Fruit fly (Drosophila melanogaster) whole organism, embryonic: ENCODE results near the gene CG15047.

ENCODE experiments used
- Awh ChIP-seq: fragments of 200-800 bp; sonication (Bioruptor generic); IDR thresholded peaks from 2 replicates; pipeline ENCODE4, ENCODE4 v1.3.6; 2022; ENCODE audit warnings: missing biosample characterization, missing genetic modification characterization
- Blimp-1 ChIP-seq: fragments of 200-800 bp; sonication (Bioruptor generic); optimal IDR thresholded peaks from 3 replicates; lab custom pipeline; 2018; ENCODE audit warnings: missing biosample characterization, missing genetic modification characterization, mild to moderate bottlenecking, moderate library complexity, missing genetic modification reagents
- CG10462 ChIP-seq: fragments of 200-800 bp; sonication (Bioruptor generic); optimal IDR thresholded peaks from 2 replicates; lab custom pipeline; 2016; ENCODE audit warnings: missing biosample characterization, missing genetic modification characterization
- CG11247 ChIP-seq: fragments of 200-800 bp; sonication (Bioruptor generic); IDR thresholded peaks from 2 replicates; pipeline ENCODE4 v1.3.6; 2022; ENCODE audit warnings: missing biosample characterization, missing genetic modification characterization
- CG12769 ChIP-seq: fragments of 200-800 bp; sonication (Bioruptor generic); optimal IDR thresholded peaks from 2 replicates; lab custom pipeline; 2019; ENCODE audit warnings: missing biosample characterization, mild to moderate bottlenecking, missing genetic modification characterization, moderate library complexity
- CG14050 ChIP-seq: fragments of 200-800 bp; sonication (Bioruptor generic); IDR thresholded peaks from 3 replicates; pipeline ENCODE4 v1.3.6; 2022; ENCODE audit warnings: missing biosample characterization, missing genetic modification characterization
- CG15479 ChIP-seq: fragments of 200-800 bp; sonication (Bioruptor generic); optimal IDR thresholded peaks from 3 replicates; lab custom pipeline; 2019; ENCODE audit warnings: missing biosample characterization, mild to moderate bottlenecking, missing genetic modification characterization, moderate library complexity
- CG2678 ChIP-seq: fragments of 200-800 bp; sonication (Bioruptor generic); optimal IDR thresholded peaks from 3 replicates; lab custom pipeline; 2019; ENCODE audit warnings: missing biosample characterization, mild to moderate bottlenecking, missing genetic modification characterization, moderate library complexity
- CG32532 ChIP-seq: fragments of 200-800 bp; sonication (Bioruptor generic); IDR thresholded peaks from 2 replicates; pipeline ENCODE4 v1.3.6; 2022; ENCODE audit warnings: missing biosample characterization, missing genetic modification characterization
- CG34224 ChIP-seq: fragments of 200-800 bp; sonication (Bioruptor generic); IDR thresholded peaks from 3 replicates; pipeline ENCODE4 v1.3.6; 2022; ENCODE audit warnings: missing biosample characterization, missing genetic modification characterization; ENCODE audit not compliant: partially characterized antibody
- CG3847 ChIP-seq: fragments of 200-800 bp; sonication (Bioruptor generic); IDR thresholded peaks from 2 replicates; pipeline ENCODE4 v1.3.6; 2022; ENCODE audit warnings: missing biosample characterization, missing genetic modification characterization
- CG4424 ChIP-seq: fragments of 200-800 bp; sonication (Bioruptor generic); optimal IDR thresholded peaks from 3 replicates; lab custom pipeline; 2016; ENCODE audit warnings: missing biosample characterization, missing genetic modification characterization
- CG4820 ChIP-seq: fragments of 200-800 bp; sonication (Bioruptor generic); optimal IDR thresholded peaks from 3 replicates; lab custom pipeline; 2016; ENCODE audit warnings: missing biosample characterization, missing genetic modification characterization
- CG7786 ChIP-seq: fragments of 200-800 bp; sonication (Bioruptor generic); optimal IDR thresholded peaks from 2 replicates; lab custom pipeline; 2016; ENCODE audit warnings: missing biosample characterization, missing genetic modification characterization
- CG8478 ChIP-seq: fragments of >200 bp; optimal IDR thresholded peaks from 2 replicates; lab custom pipeline; 2018
- CG9215 ChIP-seq: fragments of 200-800 bp; sonication (Bioruptor generic); IDR thresholded peaks from 2 replicates; pipeline ENCODE4 v1.3.6; 2022; ENCODE audit warnings: missing biosample characterization, missing genetic modification characterization
- Dek ChIP-seq: fragments of 200-800 bp; sonication (Bioruptor generic); optimal IDR thresholded peaks from 3 replicates; lab custom pipeline; 2019; ENCODE audit warnings: missing biosample characterization, mild to moderate bottlenecking, missing genetic modification characterization, moderate library complexity
- Doc2 ChIP-seq: fragments of 200-800 bp; sonication (Bioruptor generic); IDR thresholded peaks from 2 replicates; pipeline ENCODE4 v1.3.6; 2022; ENCODE audit warnings: missing biosample characterization, missing genetic modification characterization
- Dp ChIP-seq: fragments of 200-800 bp; sonication (Bioruptor generic); optimal IDR thresholded peaks from 2 replicates; lab custom pipeline; 2018; ENCODE audit warnings: missing biosample characterization, mild to moderate bottlenecking, missing genetic modification characterization, moderate library complexity
- Drgx ChIP-seq: fragments of 200-800 bp; sonication (Bioruptor generic); IDR thresholded peaks from 2 replicates; pipeline ENCODE4 v1.3.6; 2022; ENCODE audit warnings: missing biosample characterization, missing genetic modification characterization
- E2f2 ChIP-seq: fragments of 200-800 bp; sonication (Bioruptor generic); IDR thresholded peaks from 2 replicates; pipeline ENCODE4 v1.3.6; 2022; ENCODE audit warnings: missing biosample characterization, missing genetic modification characterization
- Hey ChIP-seq: fragments of 200-800 bp; sonication (Bioruptor generic); optimal IDR thresholded peaks from 3 replicates; lab custom pipeline; 2018; ENCODE audit warnings: missing biosample characterization, mild to moderate bottlenecking, missing genetic modification characterization
- Hr78 ChIP-seq, 2 experiments: fragments of 200-800 bp in 1 of 2; fragments of >200 bp in 1 of 2; sonication (Bioruptor generic) in 1 of 2; optimal IDR thresholded peaks; 2 replicates each; lab custom pipeline; 2017 to 2019; ENCODE audit warnings: missing biosample characterization in 2 of 2, missing genetic modification characterization in 2 of 2, mild to moderate bottlenecking in 1 of 2, moderate library complexity in 1 of 2
- Jarid2 ChIP-seq: fragments of 200-800 bp; sonication (Bioruptor generic); optimal IDR thresholded peaks from 3 replicates; lab custom pipeline; 2017; ENCODE audit warnings: mild to moderate bottlenecking, missing biosample characterization, missing genetic modification reagents, missing genetic modification characterization
- Lhr ChIP-seq: fragments of 200-800 bp; sonication (Bioruptor generic); optimal IDR thresholded peaks from 3 replicates; lab custom pipeline; 2017; ENCODE audit warnings: mild to moderate bottlenecking, missing biosample characterization, missing genetic modification reagents, missing genetic modification characterization
- Med ChIP-seq: fragments of 200-800 bp; sonication (Bioruptor generic); peaks from one replicate; lab custom pipeline; 2016; ENCODE audit warnings: missing biosample characterization, missing genetic modification characterization, mild to moderate bottlenecking, inconsistent platforms, moderate library complexity
- Nf-YC ChIP-seq: fragments of 200-800 bp; optimal IDR thresholded peaks from 3 replicates; lab custom pipeline; 2019; ENCODE audit warnings: missing biosample characterization, mild to moderate bottlenecking, missing genetic modification characterization, moderate library complexity
- Scr ChIP-seq: fragments of 200-800 bp; sonication (Bioruptor generic); IDR thresholded peaks from 2 replicates; pipeline ENCODE4 v1.3.6; 2022; ENCODE audit warnings: missing biosample characterization, missing genetic modification characterization; ENCODE audit not compliant: partially characterized antibody
- Xbp1 ChIP-seq: fragments of 200-800 bp; sonication (Bioruptor generic); optimal IDR thresholded peaks from 3 replicates; lab custom pipeline; 2016; ENCODE audit warnings: missing biosample characterization, mild to moderate bottlenecking, missing genetic modification characterization
- bsh ChIP-seq, 2 experiments: fragments of 200-800 bp; sonication (Bioruptor generic); optimal IDR thresholded peaks; 2 replicates each; lab custom pipeline; 2017 to 2018; ENCODE audit warnings: mild to moderate bottlenecking in 2 of 2, missing biosample characterization in 2 of 2, missing genetic modification characterization in 2 of 2, moderate library complexity in 1 of 2
- chm ChIP-seq: fragments of 200-800 bp; sonication (Bioruptor generic); IDR thresholded peaks from 2 replicates; pipeline ENCODE4 v1.3.6; 2022; ENCODE audit warnings: missing biosample characterization, missing genetic modification characterization
- dpn ChIP-seq, 2 experiments: fragments of 200-800 bp; sonication (Bioruptor generic); optimal IDR thresholded peaks; 3 replicates each; lab custom pipeline; 2016; ENCODE audit warnings: missing biosample characterization in 2 of 2, missing genetic modification characterization in 2 of 2
- dysf ChIP-seq: fragments of 200-800 bp; sonication (Bioruptor generic); IDR thresholded peaks from 3 replicates; pipeline ENCODE4 v1.3.6; 2022; ENCODE audit warnings: missing biosample characterization, missing genetic modification characterization
- gfzf ChIP-seq: fragments of 200-800 bp; sonication (Bioruptor generic); optimal IDR thresholded peaks from 2 replicates; lab custom pipeline; 2016; ENCODE audit warnings: missing biosample characterization, mild to moderate bottlenecking, missing genetic modification characterization, moderate library complexity
- lmd ChIP-seq: fragments of 200-800 bp; sonication (Bioruptor generic); IDR thresholded peaks from 2 replicates; pipeline ENCODE4 v1.3.6; 2022; ENCODE audit warnings: missing biosample characterization, missing genetic modification characterization
- nmo ChIP-seq: fragments of 200-800 bp; sonication (Bioruptor generic); optimal IDR thresholded peaks from 2 replicates; lab custom pipeline; 2018; ENCODE audit warnings: missing biosample characterization, mild to moderate bottlenecking, missing genetic modification characterization, moderate library complexity
- nom ChIP-seq: fragments of 200-800 bp; sonication (Bioruptor generic); optimal IDR thresholded peaks from 2 replicates; lab custom pipeline; 2017; ENCODE audit warnings: missing biosample characterization, missing genetic modification characterization, mild to moderate bottlenecking, moderate library complexity, missing genetic modification reagents
- oc ChIP-seq: fragments of 200-800 bp; sonication (Bioruptor generic); optimal IDR thresholded peaks from 2 replicates; lab custom pipeline; 2018; ENCODE audit warnings: missing biosample characterization, mild to moderate bottlenecking, missing genetic modification characterization, moderate library complexity
- psq ChIP-seq: fragments of 200-800 bp; sonication (Bioruptor generic); optimal IDR thresholded peaks from 2 replicates; lab custom pipeline; 2017; ENCODE audit warnings: missing biosample characterization, missing genetic modification characterization
- ranshi ChIP-seq: fragments of 200-800 bp; sonication (Bioruptor generic); IDR thresholded peaks from 2 replicates; pipeline ENCODE4 v1.3.6; 2022; ENCODE audit warnings: missing biosample characterization, missing genetic modification characterization
- sc ChIP-seq, 3 experiments: fragments of >200 bp in 2 of 3; fragments of 200-800 bp in 1 of 3; sonication (Bioruptor generic) in 1 of 3; optimal IDR thresholded peaks; 2 replicates in 2 of 3; 3 replicates in 1 of 3; lab custom pipeline; 2017; ENCODE audit warnings: mild to moderate bottlenecking in 1 of 3, missing biosample characterization in 1 of 3, missing genetic modification characterization in 1 of 3, missing genetic modification reagents in 1 of 3
- slbo ChIP-seq: fragments of 200-800 bp; sonication (Bioruptor generic); IDR thresholded peaks from 2 replicates; pipeline ENCODE4 v1.3.6; 2022; ENCODE audit warnings: missing biosample characterization, missing genetic modification characterization
- tx ChIP-seq: fragments of 200-800 bp; sonication (Bioruptor generic); optimal IDR thresholded peaks from 2 replicates; lab custom pipeline; 2016; ENCODE audit warnings: missing biosample characterization, missing genetic modification characterization
- wdn ChIP-seq: fragments of 200-800 bp; sonication (Bioruptor generic); IDR thresholded peaks from 2 replicates; pipeline ENCODE4 v1.3.6; 2022; ENCODE audit warnings: missing biosample characterization, missing genetic modification characterization
- wek ChIP-seq: fragments of 200-800 bp; sonication (Bioruptor generic); optimal IDR thresholded peaks from 3 replicates; lab custom pipeline; 2018; ENCODE audit warnings: missing biosample characterization, mild to moderate bottlenecking, missing genetic modification characterization, moderate library complexity

The CG15047 gene

DNA sequence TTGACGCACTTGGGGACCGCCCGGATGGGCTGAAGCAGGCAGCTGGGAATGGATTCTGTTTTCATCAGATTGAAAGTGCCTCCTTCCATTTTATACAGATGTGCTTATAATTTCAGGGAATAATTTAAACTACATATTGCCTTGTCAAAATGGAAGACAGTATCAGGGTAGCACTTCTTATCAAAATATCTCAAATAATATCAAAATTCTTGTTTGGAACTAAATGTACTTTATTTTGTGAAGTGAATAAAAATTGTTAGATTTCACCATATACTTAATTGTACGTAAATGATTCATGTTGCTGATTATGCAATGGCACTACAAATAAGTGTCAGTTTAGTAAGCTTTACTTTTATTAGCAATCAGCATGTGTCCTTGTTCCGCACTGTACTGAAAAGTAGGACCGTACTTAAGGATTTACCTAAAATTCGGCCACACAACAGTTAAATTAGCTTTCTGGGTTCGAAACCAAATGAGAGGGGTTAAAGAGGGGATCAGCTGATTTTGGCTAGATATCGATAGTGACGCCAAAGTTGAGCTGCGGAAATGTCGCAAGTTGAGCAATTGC lies at the start of gene CG15047, which contains the start of gene CG15042:
TSS of gene CG15047 (plus strand) at position 518 of the 568 bp plus-strand sequence.
TSS of gene CG15042 (minus strand) at position 101 of the 568 bp plus-strand sequence.
- TF ChIP-seq gfzf (GFP tag; lab: Kevin White, UChicago) = peak; percentile 7
- TF ChIP-seq CG15479 (GFP tag; lab: Kevin White, UChicago) = no peak

DNA sequence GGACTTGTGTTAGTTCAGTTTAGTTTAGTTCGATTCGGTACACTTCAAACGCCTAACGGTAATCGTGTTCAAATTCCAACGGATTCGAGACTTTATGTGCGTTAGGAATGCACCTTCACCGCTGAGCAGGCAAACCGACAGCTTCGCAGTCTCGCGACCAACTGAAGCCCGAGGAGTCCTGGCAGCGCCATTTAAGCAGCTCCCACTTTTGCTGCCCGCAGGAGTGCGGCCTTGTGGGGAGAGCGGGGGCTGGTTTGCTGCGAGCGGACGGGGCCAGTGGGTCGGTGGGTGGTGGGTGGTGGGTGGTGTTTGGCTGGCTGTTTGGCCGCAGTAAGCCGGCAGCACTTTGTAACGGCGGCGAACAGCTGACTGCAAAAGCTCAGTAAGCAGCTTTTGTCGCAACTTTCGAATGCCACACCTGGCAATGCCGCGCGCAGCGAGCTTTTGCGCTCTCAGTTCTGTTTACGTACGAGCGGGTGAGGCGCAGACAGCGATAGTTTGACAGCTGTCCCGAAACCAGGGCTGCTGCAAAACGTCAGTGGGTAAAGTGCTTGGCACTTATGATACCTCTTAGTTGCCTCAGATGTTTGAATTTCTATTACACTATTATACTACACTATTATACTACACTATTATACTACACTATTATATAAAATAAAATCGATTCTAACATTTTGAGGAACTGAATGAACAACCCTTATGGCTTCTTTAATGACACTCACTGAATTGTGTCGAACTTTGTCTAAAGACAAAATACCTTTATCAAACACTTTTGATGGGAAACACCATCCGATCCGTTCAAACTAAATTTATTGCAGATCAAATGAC lies 49.0 kb upstream of the CG15047 start, which contains the start of gene CG32547:
TSS of gene CG32547 (minus strand) at position 181 of the 828 bp plus-strand sequence.
- TF ChIP-seq CG3847 (GFP tag; lab: Robert Waterston, UW) = peak; percentile 25; the same call in 1 of the 2 replicates
- peak; percentile 6 for TF ChIP-seq Dp (GFP tag; lab: Kevin White, UChicago)
- peak; percentile 58 for TF ChIP-seq Med (GFP tag; lab: Kevin White, UChicago)
- TF ChIP-seq chm (GFP tag; lab: Robert Waterston, UW) = no peak
- no peak for TF ChIP-seq wdn (GFP tag; lab: Robert Waterston, UW)
- no peak for TF ChIP-seq CG7786 (GFP tag; lab: Kevin White, UChicago)
- TF ChIP-seq CG11247 (GFP tag; lab: Robert Waterston, UW) = no peak
- peak; percentile 21 for TF ChIP-seq CG4424 (GFP tag; lab: Kevin White, UChicago)
- peak; percentile 51; the same call in 2 of the 3 replicates for TF ChIP-seq CG34224 (GFP tag; lab: Robert Waterston, UW)
- TF ChIP-seq Dek (tag; lab: Kevin White, UChicago) = no peak
- peak; percentile 18 for TF ChIP-seq Xbp1 (GFP tag; lab: Kevin White, UChicago)
- TF ChIP-seq CG4820 = no peak
- TF ChIP-seq Lhr (GFP tag; lab: Kevin White, UChicago) = no peak
- no peak for TF ChIP-seq nom (GFP tag; lab: Kevin White, UChicago)
- no peak for TF ChIP-seq CG8478 (lab: Kevin White, UChicago)
- no peak for TF ChIP-seq CG10462 (GFP tag; lab: Kevin White, UChicago)
- TF ChIP-seq dpn (GFP tag; optimal IDR thresholded peaks at IDR 0.05; lab: Kevin White, UChicago) = peak in 1 of 2 experiments; percentile 10
- peak; percentile 23 for TF ChIP-seq CG2678
- TF ChIP-seq Hey (tag; lab: Kevin White, UChicago) = no peak
- TF ChIP-seq Nf-YC (tag; lab: Kevin White, UChicago) = peak; percentile 8
- peak in 1 of 2 experiments; percentile 9 for TF ChIP-seq bsh (GFP tag; optimal IDR thresholded peaks at IDR 0.05; lab: Kevin White, UChicago)
- no peak for TF ChIP-seq wek (GFP tag; lab: Kevin White, UChicago)
- no peak for TF ChIP-seq oc (tag; lab: Kevin White, UChicago)
- no peak for TF ChIP-seq ranshi (GFP tag; lab: Robert Waterston, UW)
- peak; percentile 40; the same call in 1 of the 2 replicates for TF ChIP-seq E2f2
- no peak for TF ChIP-seq Scr (GFP tag; lab: Robert Waterston, UW)
- no peak for TF ChIP-seq slbo (GFP tag; lab: Robert Waterston, UW)
- no peak for TF ChIP-seq Awh (GFP tag; lab: Robert Waterston, UW)
- TF ChIP-seq CG15479 (GFP tag; lab: Kevin White, UChicago) = no peak
- peak; percentile 5 for TF ChIP-seq Blimp-1
- no peak for TF ChIP-seq CG14050
- TF ChIP-seq CG32532 (GFP tag; lab: Robert Waterston, UW) = peak; percentile 28; the same call in 1 of the 2 replicates
- no peak; the same call in 1 of the 2 replicates for TF ChIP-seq lmd (GFP tag; lab: Robert Waterston, UW)
- TF ChIP-seq Jarid2 (GFP tag; lab: Kevin White, UChicago) = peak; percentile 11
- peak; percentile 33; the same call in 1 of the 3 replicates for TF ChIP-seq dysf (GFP tag; lab: Robert Waterston, UW)
- peak; percentile 6 for TF ChIP-seq nmo (GFP tag; lab: Kevin White, UChicago)
- TF ChIP-seq psq (GFP tag; lab: Kevin White, UChicago) = peak; percentile 84
- TF ChIP-seq Drgx (GFP tag; lab: Robert Waterston, UW) = no peak
- TF ChIP-seq Hr78 (GFP tag; optimal IDR thresholded peaks at IDR 0.05; lab: Kevin White, UChicago) = peak in 1 of 2 experiments; percentile 14
- TF ChIP-seq tx (GFP tag; lab: Kevin White, UChicago) = no peak
- no peak for TF ChIP-seq Doc2 (GFP tag; lab: Robert Waterston, UW)
- TF ChIP-seq CG9215 (GFP tag; lab: Robert Waterston, UW) = peak; percentile 92
- no peak for TF ChIP-seq sc (optimal IDR thresholded peaks at IDR 0.05; lab: Kevin White, UChicago)
- TF ChIP-seq sc (GFP tag; optimal IDR thresholded peaks at IDR 0.05; lab: Kevin White, UChicago) = no peak
- peak; percentile 29 for TF ChIP-seq CG12769 (tag; lab: Kevin White, UChicago)
